Fruit fly (Drosophila melanogaster) whole organism: ENCODE results near the gene Ir10a.

Source experiments
- CG8478 ChIP-seq: fragments of >200 bp; optimal IDR thresholded peaks from 2 replicates; lab custom pipeline; 2018; ENCODE audit warnings: inconsistent platforms
- Dll ChIP-seq: fragments of >200 bp; optimal IDR thresholded peaks from 2 replicates; lab custom pipeline; 2017
- pan ChIP-seq: fragments of >200 bp; optimal IDR thresholded peaks from 2 replicates; lab custom pipeline; 2017

DNA sequence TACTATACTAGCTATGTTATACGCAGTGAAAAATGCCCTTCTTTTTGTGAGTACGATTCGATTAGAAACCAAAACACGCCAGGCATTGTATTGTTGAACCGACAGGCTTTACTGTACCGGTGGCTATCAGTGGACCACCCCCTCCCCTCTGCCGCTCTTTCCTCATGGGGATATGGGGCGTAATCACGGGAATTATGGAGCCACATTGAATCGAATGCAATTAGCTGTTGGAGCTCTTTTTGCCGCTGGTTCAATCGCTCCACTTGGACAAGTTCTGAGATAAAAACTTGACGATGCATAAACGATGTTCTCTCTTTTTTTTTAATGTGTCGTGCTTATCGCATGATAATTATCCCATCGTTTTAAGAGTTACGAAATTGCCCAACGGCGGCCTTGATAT lies 31.2 kb upstream of the Ir10a start:
- TF ChIP-seq CG8478: no peak
- TF ChIP-seq pan (lab: Kevin White, UChicago): no peak
- TF ChIP-seq Dll: no peak
